Fruit fly (Drosophila melanogaster): ENCODE data around the gene Coa7.

dm6 chrX:23035766-23036165 lies 22.5 kb downstream of the Coa7 start, which contains the start of gene CG12061:
- TF ChIP-seq CTCF (optimal IDR thresholded peaks at IDR 0.05) (no peak), CG8478 (optimal IDR thresholded peaks at IDR 0.05) (no peak)
